Fruit fly (Drosophila melanogaster) whole organism: Measurements from ENCODE around the gene Sems.

Experiments
- CG8478 ChIP-seq: fragments of >200 bp; optimal IDR thresholded peaks from 2 replicates; lab custom pipeline; 2018; ENCODE audit warnings: inconsistent platforms
- Dll ChIP-seq: fragments of >200 bp; optimal IDR thresholded peaks from 2 replicates; lab custom pipeline; 2017
- EcR ChIP-seq, 2 experiments: fragments of >200 bp; optimal IDR thresholded peaks; 2 replicates each; lab custom pipeline; 2017; ENCODE audit warnings: missing biosample characterization in 2 of 2, missing genetic modification characterization in 2 of 2, missing genetic modification reagents in 2 of 2
- pan ChIP-seq: fragments of >200 bp; optimal IDR thresholded peaks from 2 replicates; lab custom pipeline; 2017
- psq ChIP-seq: fragments of >200 bp; optimal IDR thresholded peaks from 2 replicates; lab custom pipeline; 2017

- TF ChIP-seq CG8478 (no peak), EcR (GFP tag; optimal IDR thresholded peaks at IDR 0.05; lab: Kevin White, UChicago) (no peak), psq (lab: Kevin White, UChicago) (no peak), Dll (lab: Kevin White, UChicago) (no peak), pan (lab: Kevin White, UChicago) (no peak)
Measured at dm6 chr3L:20987895-20988294, 31.3 kb upstream of the Sems start.
